Worm (Caenorhabditis elegans): Measurements from ENCODE around the gene rabx-5.

- TF ChIP-seq nhr-28 (tag; optimal IDR thresholded peaks at IDR 0.05), result no peak
- TF ChIP-seq elt-2 (tag; optimal IDR thresholded peaks at IDR 0.05), result no peak
- no peak for TF ChIP-seq nhr-11 (tag; optimal IDR thresholded peaks at IDR 0.05)
- TF ChIP-seq unc-62 (GFP tag; optimal IDR thresholded peaks at IDR 0.05), result no peak
- TF ChIP-seq fkh-10 (GFP tag; optimal IDR thresholded peaks at IDR 0.05), result no peak
Observed at ce11 chrIII:10592074-10592473, 13.1 kb upstream of the rabx-5 start.

Measured in whole organism, L3 larva.